Fruit fly (Drosophila melanogaster): Measurements from ENCODE around the gene dnd.

DNA sequence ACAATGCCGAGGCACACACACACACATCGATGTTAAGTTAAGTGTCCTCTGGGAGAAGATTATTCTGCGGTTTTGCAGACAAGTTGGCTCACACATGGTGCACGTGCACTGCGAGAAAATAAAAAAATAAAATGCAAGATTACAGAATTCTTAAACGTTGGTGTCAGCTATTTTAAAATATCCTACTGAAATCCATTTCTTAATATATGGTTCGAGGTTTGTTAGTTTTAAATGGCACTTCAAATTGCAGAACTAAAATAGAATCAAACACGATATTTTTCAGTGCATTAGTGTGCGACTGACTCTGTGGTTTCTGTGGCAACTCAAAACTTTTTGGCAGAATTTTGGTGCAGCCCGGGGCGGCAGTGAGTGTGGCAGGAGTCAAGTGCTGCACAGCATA is 48.0 kb upstream of the dnd start:
- TF ChIP-seq Ets21C (GFP tag; optimal IDR thresholded peaks at IDR 0.05): peak; percentile 25
- TF ChIP-seq CG6792 (GFP tag; optimal IDR thresholded peaks at IDR 0.05): peak; percentile 44
- TF ChIP-seq CG11762 (GFP tag; optimal IDR thresholded peaks at IDR 0.05; ENCODE audit: insufficient read depth): no peak
